Worm (Caenorhabditis elegans) whole organism, L1 larva: ENCODE data around the gene taap-1.

Experiments used
- ceh-8 ChIP-seq: fragments of 200-800 bp; sonication (Bioruptor generic); optimal IDR thresholded peaks from 2 replicates; lab custom pipeline; 2018; ENCODE audit warnings: mild to moderate bottlenecking, missing genetic modification characterization, moderate library complexity, missing compliant biosample characterization
- elt-3 ChIP-seq, 6 experiments: fragments of 150-350 bp in 1 of 6; sonication (generic microtip); optimal IDR thresholded peaks; 2 replicates each; lab custom pipeline; 2017 to 2018; ENCODE audit warnings: missing biosample characterization in 6 of 6, missing genetic modification characterization in 6 of 6, inconsistent platforms in 1 of 6
- lin-13 ChIP-seq: fragments of 150-350 bp; optimal IDR thresholded peaks from 2 replicates; lab custom pipeline; 2014; ENCODE audit warnings: missing biosample characterization, missing genetic modification reagents, missing genetic modification characterization
- lsy-2 ChIP-seq, 2 experiments: fragments of 150-350 bp; optimal IDR thresholded peaks; 2 replicates each; lab custom pipeline; 2014; ENCODE audit warnings: missing biosample characterization in 2 of 2, missing genetic modification characterization in 2 of 2
- mdl-1 ChIP-seq, 2 experiments: fragments of 150-350 bp; optimal IDR thresholded peaks; 2 replicates each; lab custom pipeline; 2014 to 2017; ENCODE audit warnings: missing biosample characterization in 2 of 2, missing genetic modification characterization in 2 of 2, inconsistent platforms in 1 of 2
- nhr-237 ChIP-seq: fragments of 150-350 bp; optimal IDR thresholded peaks from 2 replicates; lab custom pipeline; 2014; ENCODE audit warnings: missing biosample characterization, missing genetic modification characterization
- nhr-84 ChIP-seq: sonication (generic microtip); optimal IDR thresholded peaks from 2 replicates; lab custom pipeline; 2017; ENCODE audit warnings: missing biosample characterization, missing genetic modification characterization
- swsn-7 ChIP-seq: sonication (generic microtip); optimal IDR thresholded peaks from 2 replicates; lab custom pipeline; 2016; ENCODE audit warnings: missing genetic modification characterization, missing compliant biosample characterization

ce11 chrII:8504074-8504724 is 20.5 kb upstream of the taap-1 start:
- TF ChIP-seq elt-3 (tag; optimal IDR thresholded peaks at IDR 0.05; lab: Kevin White, UChicago) (no peak), swsn-7 (tag; lab: Kevin White, UChicago) (no peak), ceh-8 (GFP tag; lab: Kevin White, UChicago) (no peak), lsy-2 (tag; optimal IDR thresholded peaks at IDR 0.05; lab: Kevin White, UChicago) (peak in 1 of 2 experiments; percentile 13), nhr-84 (tag; lab: Kevin White, UChicago) (no peak), nhr-237 (tag; lab: Kevin White, UChicago) (no peak), mdl-1 (tag; optimal IDR thresholded peaks at IDR 0.05; lab: Kevin White, UChicago) (no peak), lin-13 (no peak)
